Fruit fly (Drosophila melanogaster) whole organism, embryonic: Measurements from ENCODE around the gene syd.

Experiments
- CG18619 ChIP-seq: fragments of 200-800 bp; sonication (Bioruptor generic); optimal IDR thresholded peaks from 3 replicates; lab custom pipeline; 2017; ENCODE audit warnings: missing biosample characterization, mild to moderate bottlenecking, missing genetic modification characterization
- CG34376 ChIP-seq: fragments of 200-800 bp; sonication (Bioruptor generic); optimal IDR thresholded peaks from 2 replicates; lab custom pipeline; 2018; ENCODE audit warnings: missing biosample characterization, mild to moderate bottlenecking, missing genetic modification characterization
- CG4730 ChIP-seq: fragments of 200-800 bp; sonication (Bioruptor generic); IDR thresholded peaks from 2 replicates; pipeline ENCODE4 v1.3.6; 2022; ENCODE audit warnings: missing biosample characterization, missing genetic modification characterization

dm6 chr3L:7953728-7954127 lies 17.8 kb upstream of the syd start:
- TF ChIP-seq CG18619 (no peak), CG34376 (GFP tag; lab: Kevin White, UChicago) (no peak), CG4730 (GFP tag; lab: Robert Waterston, UW) (no peak)
